Fruit fly (Drosophila melanogaster) whole organism, embryonic: ENCODE measurements around the gene Dus1.
A peak's percentile ranks its signal among the peaks of the same experiment; 100 is the strongest.

Experiments used
- C15 ChIP-seq: fragments of 200-800 bp; sonication (Bioruptor generic); IDR thresholded peaks from 3 replicates; pipeline ENCODE4 v1.3.6; 2022; ENCODE audit warnings: missing biosample characterization, missing genetic modification characterization
- CG1024 ChIP-seq: fragments of 200-800 bp; sonication (Bioruptor generic); IDR thresholded peaks from 2 replicates; pipeline ENCODE4 v1.3.6; 2022; ENCODE audit warnings: missing biosample characterization, missing genetic modification characterization
- CG10979 ChIP-seq: fragments of 200-800 bp; sonication (Bioruptor generic); optimal IDR thresholded peaks from 2 replicates; lab custom pipeline; 2018; ENCODE audit warnings: missing biosample characterization, mild to moderate bottlenecking, missing genetic modification characterization, moderate library complexity
- CG13296 ChIP-seq: fragments of 200-800 bp; sonication (Bioruptor generic); optimal IDR thresholded peaks from 3 replicates; lab custom pipeline; 2018; ENCODE audit warnings: missing biosample characterization, mild to moderate bottlenecking, missing genetic modification characterization
- CG14965 ChIP-seq: fragments of 200-800 bp; sonication (Bioruptor generic); optimal IDR thresholded peaks from 2 replicates; lab custom pipeline; 2016; ENCODE audit warnings: missing biosample characterization, missing genetic modification characterization, borderline replicate concordance
- CG17802 ChIP-seq: fragments of 200-800 bp; sonication (Bioruptor generic); optimal IDR thresholded peaks from 2 replicates; lab custom pipeline; 2018; ENCODE audit warnings: missing biosample characterization, mild to moderate bottlenecking, missing genetic modification characterization, moderate library complexity
- CG17912 ChIP-seq: fragments of 200-800 bp; sonication (Bioruptor generic); optimal IDR thresholded peaks from 2 replicates; lab custom pipeline; 2018; ENCODE audit warnings: missing biosample characterization, mild to moderate bottlenecking, missing genetic modification characterization
- CG2116 ChIP-seq: fragments of 200-800 bp; sonication (Bioruptor generic); optimal IDR thresholded peaks from 3 replicates; lab custom pipeline; 2018; ENCODE audit warnings: missing biosample characterization, mild to moderate bottlenecking, missing genetic modification characterization
- CG2202 ChIP-seq: fragments of 200-800 bp; sonication (Bioruptor generic); optimal IDR thresholded peaks from 2 replicates; lab custom pipeline; 2018; ENCODE audit warnings: missing biosample characterization, mild to moderate bottlenecking, missing genetic modification characterization
- CG2875 ChIP-seq: fragments of 200-800 bp; sonication (Bioruptor generic); optimal IDR thresholded peaks from 2 replicates; lab custom pipeline; 2017; ENCODE audit warnings: missing biosample characterization, mild to moderate bottlenecking, missing genetic modification characterization, missing genetic modification reagents
- CG30403 ChIP-seq: fragments of 200-800 bp; sonication (Bioruptor generic); optimal IDR thresholded peaks from 3 replicates; lab custom pipeline; 2016; ENCODE audit warnings: missing biosample characterization, missing genetic modification characterization
- CG31365 ChIP-seq: fragments of 200-800 bp; sonication (Bioruptor generic); optimal IDR thresholded peaks from 2 replicates; lab custom pipeline; 2018; ENCODE audit warnings: missing biosample characterization, mild to moderate bottlenecking, missing genetic modification characterization
- CG32767 ChIP-seq: fragments of 200-800 bp; sonication (Bioruptor generic); IDR thresholded peaks from 2 replicates; pipeline ENCODE4 v1.3.6; 2022; ENCODE audit warnings: missing biosample characterization, missing genetic modification characterization
- CG3281 ChIP-seq: fragments of 200-800 bp; sonication (Bioruptor generic); optimal IDR thresholded peaks from 3 replicates; lab custom pipeline; 2017; ENCODE audit warnings: missing biosample characterization, mild to moderate bottlenecking, missing genetic modification characterization
- CG33557 ChIP-seq: fragments of 200-800 bp; sonication (Bioruptor generic); optimal IDR thresholded peaks from 2 replicates; lab custom pipeline; 2019; ENCODE audit warnings: missing biosample characterization, mild to moderate bottlenecking, missing genetic modification characterization, moderate library complexity
- CG4282 ChIP-seq: fragments of 200-800 bp; sonication (Bioruptor generic); optimal IDR thresholded peaks from 2 replicates; lab custom pipeline; 2016; ENCODE audit warnings: missing biosample characterization, missing genetic modification characterization
- CG4617 ChIP-seq: fragments of 200-800 bp; sonication (Bioruptor generic); optimal IDR thresholded peaks from 3 replicates; lab custom pipeline; 2016; ENCODE audit warnings: missing biosample characterization, missing genetic modification characterization, borderline replicate concordance
- CG6765 ChIP-seq: fragments of 200-800 bp; sonication (Bioruptor generic); optimal IDR thresholded peaks from 3 replicates; lab custom pipeline; 2017; ENCODE audit warnings: missing biosample characterization, mild to moderate bottlenecking, missing genetic modification characterization
- CG9876 ChIP-seq: fragments of 200-800 bp; sonication (Bioruptor generic); optimal IDR thresholded peaks from 2 replicates; lab custom pipeline; 2016; ENCODE audit warnings: missing biosample characterization, missing genetic modification characterization
- CG9932 ChIP-seq: fragments of 200-800 bp; sonication (Bioruptor generic); IDR thresholded peaks from 2 replicates; pipeline ENCODE4 v1.3.6; 2022; ENCODE audit warnings: missing biosample characterization, missing genetic modification characterization
- CrebB ChIP-seq: fragments of 200-800 bp; sonication (Bioruptor generic); optimal IDR thresholded peaks from 3 replicates; lab custom pipeline; 2018; ENCODE audit warnings: missing biosample characterization, mild to moderate bottlenecking, missing genetic modification characterization
- D19B ChIP-seq: fragments of 200-800 bp; sonication (Bioruptor generic); optimal IDR thresholded peaks from 2 replicates; lab custom pipeline; 2017; ENCODE audit warnings: missing biosample characterization, mild to moderate bottlenecking, missing genetic modification characterization
- Dip2 ChIP-seq: fragments of 200-800 bp; sonication (Bioruptor generic); IDR thresholded peaks from 2 replicates; pipeline ENCODE4 v1.3.6; 2022; ENCODE audit warnings: missing biosample characterization, missing genetic modification characterization
- Elba2 ChIP-seq: fragments of 200-800 bp; sonication (Bioruptor generic); optimal IDR thresholded peaks from 3 replicates; lab custom pipeline; 2016; ENCODE audit warnings: missing biosample characterization, missing genetic modification characterization
- GATAe ChIP-seq: fragments of 200-800 bp; sonication (Bioruptor generic); conservative IDR thresholded peaks from 2 replicates; pipeline ENCODE4 v1.3.6; 2022; ENCODE audit warnings: missing biosample characterization, missing genetic modification characterization
- H2.0 ChIP-seq: fragments of 200-800 bp; sonication (Bioruptor generic); IDR thresholded peaks from 2 replicates; pipeline ENCODE4 v1.3.6; 2022; ENCODE audit warnings: missing biosample characterization, missing genetic modification characterization
- HmgD ChIP-seq: fragments of 200-800 bp; sonication (Bioruptor generic); optimal IDR thresholded peaks from 3 replicates; lab custom pipeline; 2016; ENCODE audit warnings: missing biosample characterization, missing genetic modification characterization
- Hr3 ChIP-seq: fragments of 200-800 bp; sonication (Bioruptor generic); optimal IDR thresholded peaks from 3 replicates; lab custom pipeline; 2016; ENCODE audit warnings: missing biosample characterization, missing genetic modification characterization
- Hr39 ChIP-seq: fragments of >200 bp; optimal IDR thresholded peaks from 2 replicates; lab custom pipeline; 2017
- MTF-1 ChIP-seq: fragments of 200-800 bp; sonication (Bioruptor generic); optimal IDR thresholded peaks from 2 replicates; lab custom pipeline; 2018; ENCODE audit warnings: missing biosample characterization, mild to moderate bottlenecking, missing genetic modification characterization, borderline replicate concordance
- Meics ChIP-seq: fragments of 200-800 bp; sonication (Bioruptor generic); optimal IDR thresholded peaks from 2 replicates; lab custom pipeline; 2017; ENCODE audit warnings: missing biosample characterization, mild to moderate bottlenecking, missing genetic modification characterization
- NK7.1 ChIP-seq: fragments of 200-800 bp; sonication (Bioruptor generic); optimal IDR thresholded peaks from 3 replicates; lab custom pipeline; 2016; ENCODE audit warnings: missing biosample characterization, missing genetic modification characterization
- Nf-YB ChIP-seq: fragments of 200-800 bp; sonication (Bioruptor generic); optimal IDR thresholded peaks from 3 replicates; lab custom pipeline; 2019; ENCODE audit warnings: missing biosample characterization, mild to moderate bottlenecking, missing genetic modification characterization, moderate library complexity
- Pdp1 ChIP-seq, 2 experiments: fragments of 200-800 bp; sonication (Bioruptor generic); optimal IDR thresholded peaks; 3 replicates each; lab custom pipeline; 2016; ENCODE audit warnings: missing biosample characterization in 2 of 2, missing genetic modification characterization in 2 of 2, mild to moderate bottlenecking in 1 of 2, moderate library complexity in 1 of 2
- Poxn ChIP-seq: fragments of 200-800 bp; sonication (Bioruptor generic); IDR thresholded peaks from 2 replicates; pipeline ENCODE4 v1.3.6; 2022; ENCODE audit warnings: missing biosample characterization, missing genetic modification characterization
- Ptx1 ChIP-seq: fragments of 200-800 bp; sonication (Bioruptor generic); IDR thresholded peaks from 2 replicates; pipeline ENCODE4 v1.3.6; 2022; ENCODE audit warnings: missing biosample characterization, missing genetic modification characterization
- Rx ChIP-seq: fragments of 200-800 bp; sonication (Bioruptor generic); IDR thresholded peaks from 2 replicates; pipeline ENCODE4 v1.3.6; 2022; ENCODE audit warnings: missing biosample characterization, missing genetic modification characterization
- Sox102F ChIP-seq: fragments of 200-800 bp; sonication (Bioruptor generic); optimal IDR thresholded peaks from 2 replicates; lab custom pipeline; 2018; ENCODE audit warnings: missing biosample characterization, mild to moderate bottlenecking, missing genetic modification characterization, moderate library complexity
- Ssrp ChIP-seq: fragments of 200-800 bp; sonication (Bioruptor generic); optimal IDR thresholded peaks from 2 replicates; lab custom pipeline; 2018; ENCODE audit warnings: missing biosample characterization, mild to moderate bottlenecking, missing genetic modification characterization, moderate library complexity
- TFAM ChIP-seq: fragments of 200-800 bp; sonication (Bioruptor generic); optimal IDR thresholded peaks from 2 replicates; lab custom pipeline; 2017; ENCODE audit warnings: missing biosample characterization, missing genetic modification characterization, inconsistent platforms
- ab ChIP-seq: fragments of 200-800 bp; sonication (Bioruptor generic); optimal IDR thresholded peaks from 2 replicates; lab custom pipeline; 2016; ENCODE audit warnings: missing biosample characterization, missing genetic modification characterization
- br ChIP-seq: fragments of >200 bp; optimal IDR thresholded peaks from 2 replicates; lab custom pipeline; 2017
- cad ChIP-seq: fragments of >200 bp; optimal IDR thresholded peaks from 2 replicates; lab custom pipeline; 2017; ENCODE audit warnings: missing biosample characterization, missing genetic modification characterization
- caup ChIP-seq: fragments of 200-800 bp; sonication (Bioruptor generic); optimal IDR thresholded peaks from 3 replicates; lab custom pipeline; 2017; ENCODE audit warnings: missing biosample characterization, mild to moderate bottlenecking, missing genetic modification characterization, moderate library complexity; ENCODE audit not compliant: severe bottlenecking
- dimm ChIP-seq: fragments of 200-800 bp; sonication (Bioruptor generic); IDR thresholded peaks from 2 replicates; pipeline ENCODE4 v1.3.6; 2022; ENCODE audit warnings: missing biosample characterization, missing genetic modification characterization
- ftz-f1 ChIP-seq: fragments of 200-800 bp; sonication (Bioruptor generic); optimal IDR thresholded peaks from 2 replicates; lab custom pipeline; 2016; ENCODE audit warnings: missing biosample characterization, missing genetic modification characterization
- gce ChIP-seq: fragments of 200-800 bp; sonication (Bioruptor generic); IDR thresholded peaks from 3 replicates; pipeline ENCODE4 v1.3.6; 2022; ENCODE audit warnings: missing biosample characterization, missing genetic modification characterization
- gem ChIP-seq: fragments of 200-800 bp; sonication (Bioruptor generic); optimal IDR thresholded peaks from 2 replicates; lab custom pipeline; 2019; ENCODE audit warnings: missing biosample characterization, mild to moderate bottlenecking, missing genetic modification characterization, moderate library complexity
- hb ChIP-seq: fragments of 200-800 bp; sonication (Bioruptor generic); IDR thresholded peaks from 3 replicates; pipeline ENCODE4 v1.3.6; 2022; ENCODE audit warnings: missing biosample characterization, missing genetic modification characterization; ENCODE audit not compliant: partially characterized antibody
- pho ChIP-seq: fragments of 200-800 bp; sonication (Bioruptor generic); optimal IDR thresholded peaks from 2 replicates; lab custom pipeline; 2016; ENCODE audit warnings: missing biosample characterization, missing genetic modification characterization
- schlank ChIP-seq: fragments of 200-800 bp; sonication (Bioruptor generic); optimal IDR thresholded peaks from 2 replicates; lab custom pipeline; 2018; ENCODE audit warnings: missing biosample characterization, mild to moderate bottlenecking, missing genetic modification characterization
- z ChIP-seq: fragments of 200-800 bp; sonication (Bioruptor generic); IDR thresholded peaks from 3 replicates; pipeline ENCODE4 v1.3.6; 2022; ENCODE audit warnings: missing biosample characterization, missing genetic modification characterization

Dus1 gene

DNA sequence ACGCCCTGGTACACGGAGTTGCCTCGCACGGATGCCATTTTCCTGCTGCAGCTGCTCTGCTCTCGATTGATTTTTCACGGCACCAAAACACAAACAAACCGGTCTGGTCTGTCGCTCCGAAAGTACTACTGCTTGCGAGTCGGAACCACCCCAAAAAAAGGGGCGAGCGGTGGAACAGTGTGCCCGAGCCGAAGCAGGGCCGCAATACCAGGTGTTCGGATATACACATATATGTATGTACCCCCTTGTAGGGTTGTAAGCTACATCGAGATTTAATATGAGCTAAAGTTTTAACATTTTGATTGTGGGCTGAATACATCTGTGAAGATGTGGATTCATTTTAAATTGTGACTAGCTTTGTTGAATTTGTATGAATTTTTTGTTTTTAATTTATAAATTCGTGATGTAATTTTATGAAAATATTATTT is 14.1 kb upstream of the Dus1 start (continued):
- TF ChIP-seq CG13296 (GFP tag; lab: Kevin White, UChicago) (peak; percentile 54), Poxn (no peak), schlank (tag; lab: Kevin White, UChicago) (no peak), Ssrp (tag; lab: Kevin White, UChicago) (no peak), D19B (GFP tag; lab: Kevin White, UChicago) (no peak), CG9932 (GFP tag; lab: Robert Waterston, UW) (peak; percentile 64), GATAe (GFP tag; lab: Robert Waterston, UW) (no peak), Nf-YB (GFP tag; lab: Kevin White, UChicago) (peak; percentile 44), caup (GFP tag; lab: Kevin White, UChicago) (peak; percentile 71), CG1024 (GFP tag; lab: Robert Waterston, UW) (no peak), TFAM (GFP tag; lab: Kevin White, UChicago) (no peak), Pdp1 (GFP tag; optimal IDR thresholded peaks at IDR 0.05; lab: Kevin White, UChicago) (peak; percentile 23 to 26), CG14965 (GFP tag; lab: Kevin White, UChicago) (no peak), Dip2 (GFP tag; lab: Robert Waterston, UW) (no peak), CG2875 (GFP tag; lab: Kevin White, UChicago) (peak; percentile 28), cad (GFP tag; lab: Kevin White, UChicago) (no peak), CG9876 (GFP tag; lab: Kevin White, UChicago) (no peak), HmgD (no peak), CG32767 (GFP tag; lab: Robert Waterston, UW) (peak; percentile 65), CG4282 (no peak), Meics (peak; percentile 72), CG4617 (GFP tag; lab: Kevin White, UChicago) (peak; percentile 21), ftz-f1 (GFP tag; lab: Kevin White, UChicago) (peak; percentile 64), dimm (GFP tag; lab: Robert Waterston, UW) (no peak), Hr39 (lab: Kevin White, UChicago) (no peak), CG3281 (peak; percentile 65), CG2202 (tag; lab: Kevin White, UChicago) (no peak), Elba2 (GFP tag; lab: Kevin White, UChicago) (no peak), CG17912 (GFP tag; lab: Kevin White, UChicago) (peak; percentile 53), CG10979 (peak; percentile 33), br (lab: Kevin White, UChicago) (no peak), Ptx1 (GFP tag; lab: Robert Waterston, UW) (peak; percentile 45; the same call in 1 of the 2 replicates), C15 (no peak), ab (peak; percentile 9), Hr3 (GFP tag; lab: Kevin White, UChicago) (peak; percentile 29), pho (GFP tag; lab: Kevin White, UChicago) (peak; percentile 22), MTF-1 (peak; percentile 37), CG6765 (GFP tag; lab: Kevin White, UChicago) (no peak), H2.0 (GFP tag; lab: Robert Waterston, UW) (peak; percentile 36; the same call in 1 of the 2 replicates), CG31365 (tag; lab: Kevin White, UChicago) (peak; percentile 91), gce (GFP tag; lab: Robert Waterston, UW) (no peak), CG2116 (peak; percentile 71), CrebB (tag; lab: Kevin White, UChicago) (peak; percentile 53), z (GFP tag; lab: Robert Waterston, UW) (0 out of 3 replicates have a peak, but pooled peaks have one; percentile 24), hb (GFP tag; lab: Robert Waterston, UW) (no peak), Sox102F (GFP tag; lab: Kevin White, UChicago) (peak; percentile 46), CG33557 (GFP tag; lab: Kevin White, UChicago) (no peak), NK7.1 (GFP tag; lab: Kevin White, UChicago) (no peak), CG30403 (GFP tag; lab: Kevin White, UChicago) (peak; percentile 59), gem (tag; lab: Kevin White, UChicago) (peak; percentile 72), Rx (no peak), CG17802 (tag; lab: Kevin White, UChicago) (peak; percentile 25)
